Worm (Caenorhabditis elegans) whole organism, L1 larva: ENCODE results near the gene K11E4.6.

Source experiments
- F16B12.6 ChIP-seq: fragments of 150-350 bp; optimal IDR thresholded peaks from 2 replicates; lab custom pipeline; 2014; ENCODE audit warnings: missing biosample characterization, missing genetic modification characterization
- alr-1 ChIP-seq: fragments of 200-800 bp; sonication (Bioruptor generic); optimal IDR thresholded peaks from 2 replicates; lab custom pipeline; 2018; ENCODE audit warnings: borderline replicate concordance, mild to moderate bottlenecking, missing genetic modification characterization, missing compliant biosample characterization
- ama-1 ChIP-seq: fragments of 150-350 bp; optimal IDR thresholded peaks from 2 replicates; lab custom pipeline; 2014
- blmp-1 ChIP-seq: fragments of 150-350 bp; optimal IDR thresholded peaks from 2 replicates; lab custom pipeline; 2014; ENCODE audit warnings: missing biosample characterization, missing genetic modification characterization
- ceh-82 ChIP-seq, 3 experiments: fragments of 150-350 bp in 1 of 3; sonication (generic microtip) in 2 of 3; optimal IDR thresholded peaks; 2 replicates each; lab custom pipeline; 2014 to 2017; ENCODE audit warnings: missing biosample characterization in 3 of 3, missing genetic modification characterization in 3 of 3
- ceh-88 ChIP-seq: fragments of 200-800 bp; sonication (Bioruptor generic); IDR thresholded peaks from 2 replicates; pipeline ENCODE4 v1.3.6; 2022; ENCODE audit warnings: missing genetic modification characterization, missing compliant biosample characterization
- ceh-90 ChIP-seq: sonication (generic microtip); optimal IDR thresholded peaks from 2 replicates; lab custom pipeline; 2016; ENCODE audit warnings: missing genetic modification characterization, missing compliant biosample characterization
- dpl-1 ChIP-seq, 3 experiments: fragments of 150-350 bp in 2 of 3; sonication (generic microtip) in 1 of 3; optimal IDR thresholded peaks; 2 replicates each; lab custom pipeline; 2014 to 2017; ENCODE audit warnings: missing biosample characterization in 3 of 3, missing genetic modification characterization in 3 of 3, missing genetic modification reagents in 3 of 3
- efl-1 ChIP-seq, 4 experiments: fragments of 150-350 bp; optimal IDR thresholded peaks in 3 of 4; peaks in 1 of 4; 1 replicate in 1 of 4; 2 replicates in 3 of 4; lab custom pipeline; 2014; ENCODE audit warnings: missing biosample characterization in 2 of 4, missing genetic modification characterization in 2 of 4, missing genetic modification reagents in 2 of 4
- elt-3 ChIP-seq, 6 experiments: fragments of 150-350 bp in 1 of 6; sonication (generic microtip); optimal IDR thresholded peaks; 2 replicates each; lab custom pipeline; 2017 to 2018; ENCODE audit warnings: missing biosample characterization in 6 of 6, missing genetic modification characterization in 6 of 6, inconsistent platforms in 1 of 6
- fkh-4 ChIP-seq: sonication (generic microtip); optimal IDR thresholded peaks from 2 replicates; lab custom pipeline; 2016; ENCODE audit warnings: missing compliant biosample characterization, missing genetic modification characterization, borderline replicate concordance
- fkh-8 ChIP-seq: sonication (generic microtip); optimal IDR thresholded peaks from 2 replicates; lab custom pipeline; 2016; ENCODE audit warnings: mild to moderate bottlenecking, missing genetic modification characterization, missing compliant biosample characterization
- hlh-4 ChIP-seq: sonication (generic microtip); optimal IDR thresholded peaks from 2 replicates; lab custom pipeline; 2016; ENCODE audit warnings: mild to moderate bottlenecking, missing genetic modification characterization, missing compliant biosample characterization
- hpl-2 ChIP-seq: fragments of 150-350 bp; optimal IDR thresholded peaks from 2 replicates; lab custom pipeline; 2014; ENCODE audit warnings: missing biosample characterization, missing genetic modification reagents, missing genetic modification characterization
- irx-1 ChIP-seq: sonication (generic microtip); optimal IDR thresholded peaks from 2 replicates; lab custom pipeline; 2016; ENCODE audit warnings: missing genetic modification characterization, missing compliant biosample characterization
- isw-1 ChIP-seq: fragments of 200-800 bp; sonication (Bioruptor generic); IDR thresholded peaks from 2 replicates; pipeline ENCODE4 v1.3.6; 2022; ENCODE audit warnings: missing genetic modification characterization, missing compliant biosample characterization
- lin-13 ChIP-seq: fragments of 150-350 bp; optimal IDR thresholded peaks from 2 replicates; lab custom pipeline; 2014; ENCODE audit warnings: missing biosample characterization, missing genetic modification reagents, missing genetic modification characterization
- lin-15B ChIP-seq: fragments of 150-350 bp; sonication (generic microtip); optimal IDR thresholded peaks from 3 replicates; lab custom pipeline; 2014; ENCODE audit warnings: missing biosample characterization, missing genetic modification characterization
- lin-35 ChIP-seq, 2 experiments: fragments of 150-350 bp; optimal IDR thresholded peaks; 2 replicates each; lab custom pipeline; 2014; ENCODE audit warnings: missing biosample characterization in 2 of 2, missing genetic modification characterization in 2 of 2, missing genetic modification reagents in 2 of 2
- lin-39 ChIP-seq: fragments of 150-350 bp; optimal IDR thresholded peaks from 2 replicates; lab custom pipeline; 2014; ENCODE audit warnings: missing biosample characterization, missing genetic modification reagents, missing genetic modification characterization
- lir-3 ChIP-seq: sonication (generic microtip); optimal IDR thresholded peaks from 2 replicates; lab custom pipeline; 2016; ENCODE audit warnings: mild to moderate bottlenecking, missing genetic modification characterization, moderate library complexity, missing compliant biosample characterization; ENCODE audit not compliant: poor library complexity
- mab-9 ChIP-seq: fragments of 200-800 bp; sonication (Bioruptor generic); IDR thresholded peaks from 2 replicates; pipeline ENCODE4 v1.3.6; 2022; ENCODE audit warnings: missing genetic modification reagents, missing genetic modification characterization, missing compliant biosample characterization
- mdl-1 ChIP-seq, 2 experiments: fragments of 150-350 bp; optimal IDR thresholded peaks; 2 replicates each; lab custom pipeline; 2014 to 2017; ENCODE audit warnings: missing biosample characterization in 2 of 2, missing genetic modification characterization in 2 of 2, inconsistent platforms in 1 of 2
- mef-2 ChIP-seq: fragments of 150-350 bp; optimal IDR thresholded peaks from 2 replicates; lab custom pipeline; 2014; ENCODE audit warnings: missing biosample characterization, missing genetic modification characterization
- mep-1 ChIP-seq: fragments of 150-350 bp; optimal IDR thresholded peaks from 2 replicates; lab custom pipeline; 2014; ENCODE audit warnings: missing biosample characterization, missing genetic modification characterization
- nhr-12 ChIP-seq: sonication (generic microtip); optimal IDR thresholded peaks from 2 replicates; lab custom pipeline; 2017; ENCODE audit warnings: missing biosample characterization, missing genetic modification characterization
- nhr-19 ChIP-seq: fragments of 200-800 bp; sonication (Bioruptor generic); conservative IDR thresholded peaks from 2 replicates; pipeline ENCODE4 v1.3.6; 2022; ENCODE audit warnings: missing genetic modification characterization, missing compliant biosample characterization
- nhr-20 ChIP-seq: sonication (generic microtip); optimal IDR thresholded peaks from 2 replicates; lab custom pipeline; 2016; ENCODE audit warnings: mild to moderate bottlenecking, missing genetic modification characterization, missing compliant biosample characterization
- nhr-47 ChIP-seq: sonication (generic microtip); optimal IDR thresholded peaks from 2 replicates; lab custom pipeline; 2016; ENCODE audit warnings: mild to moderate bottlenecking, missing genetic modification characterization, moderate library complexity, missing compliant biosample characterization
- nhr-71 ChIP-seq: sonication (generic microtip); optimal IDR thresholded peaks from 2 replicates; lab custom pipeline; 2016; ENCODE audit warnings: mild to moderate bottlenecking, missing genetic modification characterization, moderate library complexity, missing compliant biosample characterization
- nhr-76 ChIP-seq: sonication (generic microtip); optimal IDR thresholded peaks from 2 replicates; lab custom pipeline; 2017; ENCODE audit warnings: missing biosample characterization, missing genetic modification characterization
- nhr-90 ChIP-seq: sonication (generic microtip); optimal IDR thresholded peaks from 2 replicates; lab custom pipeline; 2016; ENCODE audit warnings: mild to moderate bottlenecking, missing genetic modification characterization, missing compliant biosample characterization; ENCODE audit not compliant: poor library complexity
- rnt-1 ChIP-seq: sonication (generic microtip); optimal IDR thresholded peaks from 2 replicates; lab custom pipeline; 2016; ENCODE audit warnings: mild to moderate bottlenecking, missing genetic modification characterization, moderate library complexity, missing compliant biosample characterization
- skn-1 ChIP-seq: fragments of 150-350 bp; optimal IDR thresholded peaks from 2 replicates; lab custom pipeline; 2014; ENCODE audit warnings: missing biosample characterization, missing genetic modification characterization
- snpc-4 ChIP-seq: fragments of 150-350 bp; optimal IDR thresholded peaks from 2 replicates; lab custom pipeline; 2014; ENCODE audit warnings: missing biosample characterization, missing genetic modification characterization
- snu-23 ChIP-seq: sonication (generic microtip); optimal IDR thresholded peaks from 2 replicates; lab custom pipeline; 2016; ENCODE audit warnings: missing genetic modification characterization, missing compliant biosample characterization
- sup-37 ChIP-seq: fragments of 200-800 bp; sonication (Bioruptor generic); optimal IDR thresholded peaks from 2 replicates; lab custom pipeline; 2018; ENCODE audit warnings: mild to moderate bottlenecking, missing genetic modification characterization, missing compliant biosample characterization
- swsn-7 ChIP-seq: sonication (generic microtip); optimal IDR thresholded peaks from 2 replicates; lab custom pipeline; 2016; ENCODE audit warnings: missing genetic modification characterization, missing compliant biosample characterization
- unc-130 ChIP-seq: fragments of 150-350 bp; optimal IDR thresholded peaks from 2 replicates; lab custom pipeline; 2017; ENCODE audit warnings: missing biosample characterization, missing genetic modification characterization, inconsistent platforms
- unc-30 ChIP-seq: sonication (generic microtip); optimal IDR thresholded peaks from 2 replicates; lab custom pipeline; 2017; ENCODE audit warnings: missing biosample characterization, missing genetic modification characterization
- unc-62 ChIP-seq: fragments of 150-350 bp; optimal IDR thresholded peaks from 2 replicates; lab custom pipeline; 2014; ENCODE audit warnings: missing biosample characterization, missing genetic modification reagents, missing genetic modification characterization
- unc-86 ChIP-seq: sonication (generic microtip); optimal IDR thresholded peaks from 2 replicates; lab custom pipeline; 2016; ENCODE audit warnings: missing genetic modification characterization, missing compliant biosample characterization
- unc-98 ChIP-seq: fragments of 200-800 bp; sonication (Bioruptor generic); IDR thresholded peaks from 2 replicates; pipeline ENCODE4 v1.3.6; 2022; ENCODE audit warnings: missing genetic modification characterization, missing compliant biosample characterization
- xbp-1 ChIP-seq: sonication (generic microtip); optimal IDR thresholded peaks from 2 replicates; lab custom pipeline; 2016; ENCODE audit warnings: missing genetic modification characterization, missing compliant biosample characterization
- ztf-4 ChIP-seq: fragments of 150-350 bp; optimal IDR thresholded peaks from 2 replicates; lab custom pipeline; 2014; ENCODE audit warnings: missing biosample characterization, missing genetic modification characterization

K11E4.6 gene

DNA sequence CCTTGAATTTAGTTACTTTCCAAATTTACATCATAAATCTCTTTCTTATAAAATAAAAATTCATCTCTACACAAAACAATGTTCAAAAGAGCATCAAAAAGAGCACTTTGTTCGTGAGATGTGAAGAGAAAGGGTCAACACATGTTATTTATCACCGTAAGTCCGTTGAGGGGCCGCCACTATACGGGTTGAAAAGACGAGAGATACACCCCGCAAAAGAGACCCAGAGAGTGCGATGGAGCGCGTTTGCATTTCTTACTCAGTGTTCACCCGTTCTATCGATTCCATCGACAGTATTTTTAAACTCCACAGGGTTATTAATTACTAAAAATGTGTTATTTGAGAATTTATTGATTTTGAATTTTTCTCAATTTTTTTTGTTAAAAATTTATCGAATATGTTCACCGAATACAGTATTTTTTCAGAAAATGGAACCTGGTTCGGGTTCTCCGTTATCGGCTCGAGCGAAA is 2.4 kb downstream of the K11E4.6 start, which contains the start of gene pix-1 (continued):
- TF ChIP-seq fkh-4 (tag; lab: Kevin White, UChicago), result peak; percentile 19
- peak; percentile 40 for TF ChIP-seq lin-39 (tag; lab: Kevin White, UChicago)
- peak; percentile 84 for TF ChIP-seq nhr-71
- TF ChIP-seq nhr-76, result no peak
- TF ChIP-seq efl-1 (optimal IDR thresholded peaks at IDR 0.05; lab: Kevin White, UChicago), result peak; percentile 47 to 52
- peak; percentile 28 to 63 for TF ChIP-seq efl-1 (GFP tag; optimal IDR thresholded peaks at IDR 0.05 in 1 of 2; lab: Kevin White, UChicago)
- no peak for TF ChIP-seq ceh-90
- peak; percentile 58 for TF ChIP-seq blmp-1 (tag; lab: Kevin White, UChicago)
- TF ChIP-seq rnt-1 (tag; lab: Kevin White, UChicago), result peak; percentile 86
- TF ChIP-seq alr-1 (tag; lab: Kevin White, UChicago), result no peak
- TF ChIP-seq ama-1, result no peak
- peak; percentile 18 for TF ChIP-seq lin-15B (tag; lab: Kevin White, UChicago)
- no peak for TF ChIP-seq unc-98 (GFP tag; lab: Robert Waterston, UW)
- peak; percentile 65 for TF ChIP-seq nhr-47 (tag; lab: Kevin White, UChicago)
- peak; percentile 2 for TF ChIP-seq lir-3 (tag; lab: Kevin White, UChicago)
- TF ChIP-seq isw-1 (GFP tag; lab: Robert Waterston, UW), result peak; percentile 22; the same call in 1 of the 2 replicates
- TF ChIP-seq xbp-1 (tag; lab: Kevin White, UChicago), result peak; percentile 61
- TF ChIP-seq irx-1, result peak; percentile 34
- TF ChIP-seq unc-62 (GFP tag; lab: Kevin White, UChicago), result no peak
- TF ChIP-seq mab-9 (GFP tag; lab: Robert Waterston, UW), result no peak
- no peak for TF ChIP-seq F16B12.6
- peak; percentile 15 to 42 (median 22) for TF ChIP-seq dpl-1 (GFP tag; optimal IDR thresholded peaks at IDR 0.05; lab: Kevin White, UChicago)
- TF ChIP-seq snpc-4 (tag; lab: Kevin White, UChicago), result peak; percentile 0
- TF ChIP-seq unc-130, result peak; percentile 83
- TF ChIP-seq ceh-88 (GFP tag; lab: Robert Waterston, UW), result no peak
- peak in 2 of 3 experiments; percentile 47 to 53 for TF ChIP-seq ceh-82 (tag; optimal IDR thresholded peaks at IDR 0.05; lab: Kevin White, UChicago)
- peak; percentile 25 for TF ChIP-seq fkh-8
- TF ChIP-seq nhr-12, result no peak
- TF ChIP-seq lin-35 (GFP tag; optimal IDR thresholded peaks at IDR 0.05; lab: Kevin White, UChicago), result peak; percentile 44 to 45

DNA sequence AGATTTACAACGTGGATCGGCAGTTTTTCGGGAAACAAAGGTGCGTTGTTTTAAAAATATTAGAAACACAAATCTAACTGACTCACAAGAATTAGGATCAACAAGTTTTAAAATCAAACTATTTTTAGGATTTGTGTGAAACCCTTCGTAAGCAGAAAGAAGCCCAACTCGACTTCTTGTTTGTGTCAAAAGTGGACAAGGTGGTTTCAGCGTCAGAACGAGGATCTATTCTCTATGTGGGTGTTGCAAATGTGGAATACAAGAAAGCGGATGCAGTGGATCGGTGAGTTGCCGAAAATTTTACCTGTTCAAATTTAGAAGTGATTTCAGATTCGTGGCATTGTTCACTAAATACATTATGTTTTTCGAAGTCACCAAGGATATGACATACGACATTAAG is 4.5 kb downstream of the K11E4.6 start:
- TF ChIP-seq elt-3 (tag; optimal IDR thresholded peaks at IDR 0.05; lab: Kevin White, UChicago) (no peak), swsn-7 (no peak)

DNA sequence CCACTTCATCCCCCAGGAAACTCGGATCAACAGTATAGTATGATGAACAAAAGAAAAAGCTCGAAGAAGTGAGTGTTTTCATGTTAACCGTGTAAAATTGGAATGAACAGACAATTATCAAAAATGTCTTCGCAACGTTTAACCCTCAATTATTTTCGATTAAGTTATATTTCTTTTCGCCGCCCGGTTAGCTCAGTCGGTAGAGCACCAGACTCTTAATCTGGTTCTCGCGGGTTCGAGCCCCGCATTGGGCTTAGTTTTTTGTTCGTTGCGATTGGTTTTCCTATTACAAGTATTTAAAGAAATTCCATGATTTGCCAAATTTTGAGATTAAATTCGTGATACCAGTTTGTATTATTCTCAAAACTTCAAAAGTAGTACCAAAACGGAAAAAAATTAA is 5.3 kb downstream of the K11E4.6 start:
- TF ChIP-seq nhr-76 (no peak), efl-1 (optimal IDR thresholded peaks at IDR 0.05; lab: Kevin White, UChicago) (no peak), efl-1 (GFP tag; optimal IDR thresholded peaks at IDR 0.05 in 1 of 2; lab: Kevin White, UChicago) (peak in 1 of 2 experiments; percentile 23)

DNA sequence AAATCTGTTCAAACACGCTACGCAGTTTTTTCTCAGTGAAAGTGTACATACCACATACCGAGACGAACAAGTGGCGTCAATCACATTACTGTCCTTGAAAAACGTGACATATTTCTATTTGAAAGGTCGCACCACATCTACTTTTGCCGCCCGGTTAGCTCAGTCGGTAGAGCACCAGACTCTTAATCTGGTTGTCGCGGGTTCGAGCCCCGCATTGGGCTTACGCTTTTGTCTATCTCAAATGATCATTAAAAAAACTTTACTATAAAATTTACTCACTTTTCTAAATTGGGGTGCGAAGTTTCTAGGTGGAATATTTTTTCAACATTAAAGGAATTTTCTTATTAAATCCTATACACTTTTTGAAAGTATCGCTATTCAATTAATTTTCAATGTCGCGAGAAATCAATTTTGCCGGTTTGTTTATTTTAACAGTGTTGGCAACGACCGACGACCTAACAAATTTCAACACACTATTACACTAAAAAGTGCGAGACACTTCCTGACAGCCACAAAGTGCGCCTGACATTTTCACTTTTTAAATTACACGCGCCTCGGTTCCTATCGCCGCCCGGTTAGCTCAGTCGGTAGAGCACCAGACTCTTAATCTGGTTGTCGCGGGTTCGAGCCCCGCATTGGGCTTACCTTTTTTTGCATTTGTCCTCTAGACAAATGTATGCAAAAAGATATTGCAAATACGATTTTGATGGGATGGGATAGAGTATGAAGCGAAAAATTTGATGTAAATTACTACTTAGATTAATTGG is 5.9 kb downstream of the K11E4.6 start:
- TF ChIP-seq nhr-20 (peak; percentile 31), mdl-1 (tag; optimal IDR thresholded peaks at IDR 0.05; lab: Kevin White, UChicago) (peak in 1 of 2 experiments; percentile 27), hlh-4 (tag; lab: Kevin White, UChicago) (no peak), lin-13 (no peak), skn-1 (tag; lab: Kevin White, UChicago) (peak; percentile 16), snu-23 (GFP tag; lab: Kevin White, UChicago) (peak; percentile 46), xbp-1 (tag; lab: Kevin White, UChicago) (peak; percentile 16), mep-1 (tag; lab: Kevin White, UChicago) (peak; percentile 16), fkh-8 (peak; percentile 47), hpl-2 (GFP tag; lab: Kevin White, UChicago) (no peak), unc-30 (tag; lab: Kevin White, UChicago) (no peak), ztf-4 (tag; lab: Kevin White, UChicago) (no peak), blmp-1 (tag; lab: Kevin White, UChicago) (peak; percentile 52), swsn-7 (peak; percentile 23), rnt-1 (tag; lab: Kevin White, UChicago) (peak; percentile 70), nhr-19 (GFP tag; lab: Robert Waterston, UW) (peak; percentile 58), mef-2 (tag; lab: Kevin White, UChicago) (no peak), efl-1 (optimal IDR thresholded peaks at IDR 0.05; lab: Kevin White, UChicago) (no peak), efl-1 (GFP tag; optimal IDR thresholded peaks at IDR 0.05 in 1 of 2; lab: Kevin White, UChicago) (peak in 1 of 2 experiments; percentile 28), nhr-90 (peak; percentile 29), sup-37 (no peak), unc-86 (peak; percentile 13)
